Fruit fly (Drosophila melanogaster) whole organism, wandering third instar larva: ENCODE measurements around the gene Zmynd10.

Experiments
- CG9705 ChIP-seq: fragments of 200-800 bp; sonication (Bioruptor generic); optimal IDR thresholded peaks from 2 replicates; lab custom pipeline; 2018; ENCODE audit warnings: missing biosample characterization, mild to moderate bottlenecking, missing genetic modification characterization
- Hr78 ChIP-seq: fragments of >200 bp; optimal IDR thresholded peaks from 2 replicates; lab custom pipeline; 2017; ENCODE audit warnings: missing biosample characterization, missing genetic modification characterization
- Mio ChIP-seq: sonication (Bioruptor generic); optimal IDR thresholded peaks from 2 replicates; lab custom pipeline; 2016; ENCODE audit warnings: missing biosample characterization, missing genetic modification characterization

- TF ChIP-seq CG9705 (GFP tag; lab: Kevin White, UChicago) (no peak), Mio (GFP tag; lab: Kevin White, UChicago) (no peak), Hr78 (GFP tag; lab: Kevin White, UChicago) (no peak)
Measured at dm6 chr3L:13032915-13033282, 6.7 kb upstream of the Zmynd10 start.
